Worm (Caenorhabditis elegans) whole organism, young adult: Measurements from ENCODE around the gene rars-1.

Experiments used
- B0261.1 ChIP-seq: sonication (generic microtip); optimal IDR thresholded peaks from 2 replicates; lab custom pipeline; 2016; ENCODE audit warnings: mild to moderate bottlenecking, missing genetic modification characterization, moderate library complexity, missing compliant biosample characterization
- D2030.7 ChIP-seq: fragments of 200-800 bp; sonication (Bioruptor generic); IDR thresholded peaks from 2 replicates; pipeline ENCODE4 v1.3.6; 2022; ENCODE audit warnings: missing genetic modification reagents, missing genetic modification characterization, missing compliant biosample characterization
- F33H1.4 ChIP-seq: fragments of 200-800 bp; sonication (Bioruptor generic); IDR thresholded peaks from 2 replicates; pipeline ENCODE4 v1.3.6; 2022; ENCODE audit warnings: missing genetic modification reagents, missing genetic modification characterization, missing compliant biosample characterization
- F55B11.4 ChIP-seq: sonication (generic microtip); optimal IDR thresholded peaks from 2 replicates; lab custom pipeline; 2016; ENCODE audit warnings: missing compliant biosample characterization, missing genetic modification characterization, borderline replicate concordance; ENCODE audit not compliant: insufficient read depth
- F57C9.4 ChIP-seq: sonication (generic microtip); optimal IDR thresholded peaks from 2 replicates; lab custom pipeline; 2017; ENCODE audit warnings: mild to moderate bottlenecking, missing genetic modification characterization, missing compliant biosample characterization
- T26A5.8 ChIP-seq: sonication (generic microtip); optimal IDR thresholded peaks from 2 replicates; lab custom pipeline; 2016; ENCODE audit warnings: missing genetic modification characterization, missing compliant biosample characterization
- Y53F4B.3 ChIP-seq: fragments of 200-800 bp; sonication (Bioruptor generic); IDR thresholded peaks from 2 replicates; pipeline ENCODE4 v1.3.6; 2022; ENCODE audit warnings: missing genetic modification reagents, missing genetic modification characterization, missing compliant biosample characterization
- Y67H2A.10 ChIP-seq: fragments of 200-800 bp; sonication (Bioruptor generic); conservative IDR thresholded peaks from 2 replicates; pipeline ENCODE4 v1.3.6; 2022; ENCODE audit warnings: missing genetic modification reagents, missing genetic modification characterization, missing compliant biosample characterization
- atf-7 ChIP-seq: sonication (generic microtip); optimal IDR thresholded peaks from 2 replicates; lab custom pipeline; 2017; ENCODE audit warnings: mild to moderate bottlenecking, missing genetic modification characterization, missing compliant biosample characterization
- attf-5 ChIP-seq: fragments of 200-800 bp; sonication (Bioruptor generic); optimal IDR thresholded peaks from 2 replicates; lab custom pipeline; 2018; ENCODE audit warnings: mild to moderate bottlenecking, missing genetic modification characterization, missing compliant biosample characterization
- bed-1 ChIP-seq: fragments of 200-800 bp; sonication (Bioruptor generic); IDR thresholded peaks from 2 replicates; pipeline ENCODE4 v1.3.6; 2022; ENCODE audit warnings: missing genetic modification reagents, missing genetic modification characterization, missing compliant biosample characterization
- bed-2 ChIP-seq: fragments of 200-800 bp; sonication (Bioruptor generic); IDR thresholded peaks from 2 replicates; pipeline ENCODE4 v1.3.6; 2022; ENCODE audit warnings: missing genetic modification reagents, missing genetic modification characterization, missing compliant biosample characterization
- cebp-1 ChIP-seq, 2 experiments: fragments of 200-800 bp in 1 of 2; sonication (Bioruptor generic) in 1 of 2; sonication (generic microtip) in 1 of 2; IDR thresholded peaks in 1 of 2; optimal IDR thresholded peaks in 1 of 2; 2 replicates each; pipeline versions ENCODE4 v1.3.6 to Lab custom; 2017 to 2022; ENCODE audit warnings: missing compliant biosample characterization in 2 of 2, missing genetic modification characterization in 2 of 2, mild to moderate bottlenecking in 1 of 2, missing genetic modification reagents in 1 of 2, moderate library complexity in 1 of 2
- ceh-91 ChIP-seq: fragments of 200-800 bp; sonication (Bioruptor generic); IDR thresholded peaks from 2 replicates; pipeline ENCODE4 v1.3.6; 2022; ENCODE audit warnings: missing genetic modification reagents, missing genetic modification characterization, missing compliant biosample characterization
- chd-7 ChIP-seq: sonication (generic microtip); optimal IDR thresholded peaks from 2 replicates; lab custom pipeline; 2016; ENCODE audit warnings: mild to moderate bottlenecking, missing genetic modification characterization, moderate library complexity, missing compliant biosample characterization
- dox-1 ChIP-seq: fragments of 200-800 bp; sonication (Bioruptor generic); IDR thresholded peaks from 2 replicates; pipeline ENCODE4 v1.3.6; 2022; ENCODE audit warnings: missing genetic modification reagents, missing genetic modification characterization, missing compliant biosample characterization
- dpff-1 ChIP-seq: sonication (generic microtip); optimal IDR thresholded peaks from 2 replicates; lab custom pipeline; 2017; ENCODE audit warnings: mild to moderate bottlenecking, missing genetic modification characterization, missing compliant biosample characterization
- dpl-1 ChIP-seq: fragments of 150-350 bp; optimal IDR thresholded peaks from 2 replicates; lab custom pipeline; 2014; ENCODE audit warnings: missing biosample characterization, missing genetic modification reagents, missing genetic modification characterization
- efl-1 ChIP-seq: fragments of 150-350 bp; optimal IDR thresholded peaks from 2 replicates; lab custom pipeline; 2014; ENCODE audit warnings: missing biosample characterization, missing genetic modification reagents, missing genetic modification characterization
- egl-18 ChIP-seq: fragments of 200-800 bp; sonication (Bioruptor generic); IDR thresholded peaks from 2 replicates; pipeline ENCODE4 v1.3.6; 2022; ENCODE audit warnings: missing genetic modification reagents, missing genetic modification characterization, missing compliant biosample characterization
- him-1 ChIP-seq: sonication (generic microtip); optimal IDR thresholded peaks from 2 replicates; lab custom pipeline; 2016; ENCODE audit warnings: missing genotype, missing genetic modification reagents, missing genetic modification characterization, missing compliant biosample characterization
- hlh-26 ChIP-seq: fragments of 200-800 bp; sonication (Bioruptor generic); conservative IDR thresholded peaks from 2 replicates; pipeline ENCODE4 v1.3.6; 2022; ENCODE audit warnings: missing genetic modification reagents, missing genetic modification characterization, missing compliant biosample characterization
- hmg-1.2 ChIP-seq: fragments of 200-800 bp; sonication (Bioruptor generic); IDR thresholded peaks from 2 replicates; pipeline ENCODE4 v1.3.6; 2022; ENCODE audit warnings: missing genetic modification reagents, missing genetic modification characterization, missing compliant biosample characterization
- lag-1 ChIP-seq: fragments of 200-800 bp; sonication (Bioruptor generic); IDR thresholded peaks from 2 replicates; pipeline ENCODE4 v1.3.6; 2022; ENCODE audit warnings: missing genetic modification reagents, missing genetic modification characterization, missing compliant biosample characterization
- let-607 ChIP-seq, 2 experiments: fragments of 200-800 bp in 1 of 2; sonication (Bioruptor generic) in 1 of 2; sonication (generic microtip) in 1 of 2; optimal IDR thresholded peaks; 2 replicates each; lab custom pipeline; 2016 to 2018; ENCODE audit warnings: mild to moderate bottlenecking in 2 of 2, missing compliant biosample characterization in 2 of 2, missing genetic modification characterization in 2 of 2, moderate library complexity in 2 of 2, missing genotype in 1 of 2
- lin-35 ChIP-seq, 3 experiments: fragments of 150-350 bp in 2 of 3; sonication (generic microtip) in 1 of 3; optimal IDR thresholded peaks; 2 replicates each; lab custom pipeline; 2014 to 2018; ENCODE audit warnings: missing biosample characterization in 3 of 3, missing genetic modification characterization in 3 of 3, missing genetic modification reagents in 3 of 3
- lin-54 ChIP-seq: fragments of 200-800 bp; sonication (Bioruptor generic); optimal IDR thresholded peaks from 2 replicates; lab custom pipeline; 2018; ENCODE audit warnings: mild to moderate bottlenecking, missing genetic modification characterization, missing compliant biosample characterization
- lsl-1 ChIP-seq: fragments of 200-800 bp; sonication (Bioruptor generic); optimal IDR thresholded peaks from 2 replicates; lab custom pipeline; 2018; ENCODE audit warnings: mild to moderate bottlenecking, missing genetic modification characterization, moderate library complexity, missing compliant biosample characterization
- lsy-27 ChIP-seq: sonication (generic microtip); optimal IDR thresholded peaks from 2 replicates; lab custom pipeline; 2017; ENCODE audit warnings: missing genetic modification characterization, mild to moderate bottlenecking, missing compliant biosample characterization, antibody characterized with exemption, missing genotype, borderline replicate concordance; ENCODE audit not compliant: insufficient read depth
- madf-6 ChIP-seq: fragments of 200-800 bp; sonication (Bioruptor generic); IDR thresholded peaks from 2 replicates; pipeline ENCODE4 v1.3.6; 2022; ENCODE audit warnings: missing genetic modification reagents, missing genetic modification characterization, missing compliant biosample characterization
- mcd-1 ChIP-seq: fragments of 200-800 bp; sonication (Bioruptor generic); IDR thresholded peaks from 2 replicates; pipeline ENCODE4 v1.3.6; 2022; ENCODE audit warnings: missing genetic modification reagents, missing genetic modification characterization, missing compliant biosample characterization
- nhr-120 ChIP-seq: fragments of 200-800 bp; sonication (Bioruptor generic); IDR thresholded peaks from 2 replicates; pipeline ENCODE4 v1.3.6; 2022; ENCODE audit warnings: missing genetic modification characterization, missing compliant biosample characterization
- nhr-80 ChIP-seq: sonication (generic microtip); optimal IDR thresholded peaks from 2 replicates; lab custom pipeline; 2016; ENCODE audit warnings: missing genetic modification characterization, missing compliant biosample characterization
- nhr-90 ChIP-seq: sonication (generic microtip); optimal IDR thresholded peaks from 2 replicates; lab custom pipeline; 2016; ENCODE audit warnings: missing genotype, mild to moderate bottlenecking, missing genetic modification characterization, missing compliant biosample characterization
- pha-4 ChIP-seq: fragments of 150-350 bp; sonication (generic microtip); optimal IDR thresholded peaks from 2 replicates; lab custom pipeline; 2014; ENCODE audit warnings: missing biosample characterization, missing genetic modification reagents, missing genetic modification characterization
- repo-1 ChIP-seq: sonication (generic microtip); optimal IDR thresholded peaks from 2 replicates; lab custom pipeline; 2017; ENCODE audit warnings: mild to moderate bottlenecking, missing genetic modification characterization, missing compliant biosample characterization
- rpc-1 ChIP-seq, 2 experiments: fragments of 150-350 bp in 1 of 2; sonication (generic microtip) in 1 of 2; optimal IDR thresholded peaks; 2 replicates each; lab custom pipeline; 2014 to 2018; ENCODE audit warnings: missing biosample characterization in 1 of 2, missing genetic modification characterization in 1 of 2, missing genetic modification reagents in 1 of 2, missing genotype in 1 of 2
- snpc-1.1 ChIP-seq: sonication (generic microtip); optimal IDR thresholded peaks from 2 replicates; lab custom pipeline; 2017; ENCODE audit warnings: missing genetic modification characterization, mild to moderate bottlenecking, missing compliant biosample characterization, antibody characterized with exemption, moderate library complexity, missing genotype, missing genetic modification reagents; ENCODE audit not compliant: insufficient read depth
- snpc-3.4 ChIP-seq: sonication (generic microtip); optimal IDR thresholded peaks from 2 replicates; lab custom pipeline; 2017; ENCODE audit warnings: missing genetic modification characterization, mild to moderate bottlenecking, missing compliant biosample characterization, antibody characterized with exemption, moderate library complexity, missing genotype, missing genetic modification reagents
- unc-62 ChIP-seq: fragments of 150-350 bp; optimal IDR thresholded peaks from 2 replicates; lab custom pipeline; 2014; ENCODE audit warnings: missing biosample characterization, missing genetic modification reagents, missing genetic modification characterization
- ztf-22 ChIP-seq: fragments of 200-800 bp; sonication (Bioruptor generic); optimal IDR thresholded peaks from 2 replicates; lab custom pipeline; 2018; ENCODE audit warnings: mild to moderate bottlenecking, missing genetic modification characterization, moderate library complexity, missing compliant biosample characterization
- ztf-26 ChIP-seq: sonication (generic microtip); optimal IDR thresholded peaks from 2 replicates; lab custom pipeline; 2017; ENCODE audit warnings: missing genetic modification characterization, missing compliant biosample characterization
- ztf-28 ChIP-seq: fragments of 200-800 bp; sonication (Bioruptor generic); IDR thresholded peaks from 2 replicates; pipeline ENCODE4 v1.3.6; 2022; ENCODE audit warnings: missing genetic modification reagents, missing genetic modification characterization, missing compliant biosample characterization

The rars-1 gene

DNA sequence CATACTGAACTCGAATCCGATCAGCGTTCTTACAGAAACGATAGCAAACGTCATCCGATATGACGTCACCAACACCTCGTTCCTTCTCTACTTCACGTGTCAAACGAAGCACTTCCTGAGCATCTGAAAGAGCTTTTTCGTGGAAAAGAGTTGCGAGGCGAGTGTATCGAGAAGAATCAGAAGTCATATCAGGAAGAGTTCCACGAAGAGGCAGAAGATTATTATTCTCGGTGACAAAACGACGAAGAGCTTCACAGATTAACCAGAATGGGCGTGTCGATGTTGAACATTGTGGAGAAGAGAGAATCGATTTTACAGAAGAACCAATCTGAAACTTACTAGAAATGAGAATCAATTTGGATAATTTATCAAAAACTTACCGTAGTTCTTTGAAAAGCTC, 1.9 kb upstream of the rars-1 start:
- TF ChIP-seq ztf-28 (GFP tag; lab: Robert Waterston, UW) (no peak), T26A5.8 (tag; lab: Kevin White, UChicago) (no peak), chd-7 (tag; lab: Kevin White, UChicago) (no peak), F55B11.4 (tag; lab: Kevin White, UChicago) (no peak), rpc-1 (optimal IDR thresholded peaks at IDR 0.05; lab: Kevin White, UChicago) (no peak), rpc-1 (tag; optimal IDR thresholded peaks at IDR 0.05; lab: Kevin White, UChicago) (no peak), cebp-1 (GFP tag; IDR thresholded peaks at IDR 0.05; lab: Robert Waterston, UW) (no peak), cebp-1 (tag; optimal IDR thresholded peaks at IDR 0.05; lab: Kevin White, UChicago) (no peak), lsy-27 (tag; lab: Kevin White, UChicago) (no peak), nhr-120 (GFP tag; lab: Robert Waterston, UW) (no peak), hlh-26 (GFP tag; lab: Robert Waterston, UW) (no peak), dpff-1 (tag; lab: Kevin White, UChicago) (no peak), lag-1 (GFP tag; lab: Robert Waterston, UW) (no peak), let-607 (tag; optimal IDR thresholded peaks at IDR 0.05; lab: Kevin White, UChicago) (no peak), snpc-1.1 (tag; lab: Kevin White, UChicago) (no peak), unc-62 (no peak), Y67H2A.10 (GFP tag; lab: Robert Waterston, UW) (no peak), madf-6 (no peak), pha-4 (tag; lab: Kevin White, UChicago) (no peak), atf-7 (tag; lab: Kevin White, UChicago) (no peak), bed-2 (GFP tag; lab: Robert Waterston, UW) (no peak), mcd-1 (GFP tag; lab: Robert Waterston, UW) (no peak)

DNA sequence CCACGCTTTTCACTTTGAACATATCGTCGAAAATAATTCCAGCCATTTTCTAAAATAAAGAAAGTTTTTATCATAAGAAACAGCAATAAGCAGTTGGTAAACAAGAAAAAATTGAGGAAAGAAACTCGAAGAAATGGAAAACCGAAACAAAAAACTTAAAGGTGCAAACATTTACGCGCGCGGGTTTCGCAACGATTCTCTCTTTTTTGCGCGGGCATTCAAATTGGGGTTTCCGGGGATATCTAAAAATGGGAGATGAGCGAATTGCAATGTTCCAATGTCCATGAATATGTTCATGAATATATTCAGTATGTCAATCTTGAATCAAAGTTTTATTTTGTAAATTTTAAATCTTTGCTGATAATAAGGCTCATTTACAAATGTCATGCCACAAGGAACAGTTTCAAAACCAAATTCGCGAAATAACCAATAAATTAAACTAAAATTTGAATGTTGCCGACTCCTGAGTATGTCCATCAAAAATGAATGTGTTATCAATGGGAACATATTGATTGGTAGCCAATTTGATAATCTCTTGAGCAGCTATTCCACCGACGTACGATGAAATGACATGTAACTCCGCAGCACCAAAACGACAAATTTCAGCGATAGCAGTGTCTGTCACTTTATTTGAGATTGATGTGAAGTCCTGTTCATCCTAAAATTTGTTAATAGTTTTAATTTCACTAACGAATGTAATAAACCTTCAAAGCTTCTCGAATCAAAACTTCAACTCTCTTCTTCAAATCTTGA, 1.2 kb upstream of the rars-1 start, which contains the start of gene rpb-8:
TSS of gene rpb-8 (minus strand) at position 49 of the 753 bp plus-strand sequence.
- TF ChIP-seq D2030.7 (GFP tag; lab: Robert Waterston, UW) (0 out of 2 replicates have a peak, but pooled peaks have one; percentile 17), T26A5.8 (tag; lab: Kevin White, UChicago) (no peak), nhr-80 (tag; lab: Kevin White, UChicago) (peak; percentile 76), ztf-26 (tag; lab: Kevin White, UChicago) (no peak), egl-18 (GFP tag; lab: Robert Waterston, UW) (no peak), cebp-1 (GFP tag; IDR thresholded peaks at IDR 0.05; lab: Robert Waterston, UW) (no peak), cebp-1 (tag; optimal IDR thresholded peaks at IDR 0.05; lab: Kevin White, UChicago) (peak; percentile 80), Y53F4B.3 (GFP tag; lab: Robert Waterston, UW) (no peak), repo-1 (tag; lab: Kevin White, UChicago) (no peak), chd-7 (tag; lab: Kevin White, UChicago) (no peak), B0261.1 (tag; lab: Kevin White, UChicago) (no peak), efl-1 (GFP tag; lab: Kevin White, UChicago) (peak; percentile 70), ceh-91 (GFP tag; lab: Robert Waterston, UW) (0 out of 2 replicates have a peak, but pooled peaks have one; percentile 14), madf-6 (peak; percentile 65; the same call in 1 of the 2 replicates), lsl-1 (GFP tag; lab: Kevin White, UChicago) (peak; percentile 13), hmg-1.2 (peak; percentile 8; the same call in 1 of the 2 replicates), let-607 (tag; optimal IDR thresholded peaks at IDR 0.05; lab: Kevin White, UChicago) (peak; percentile 85 to 96), lin-35 (GFP tag; optimal IDR thresholded peaks at IDR 0.05; lab: Kevin White, UChicago) (peak in 1 of 3 experiments; percentile 72), him-1 (no peak), snpc-1.1 (tag; lab: Kevin White, UChicago) (no peak), bed-1 (GFP tag; lab: Robert Waterston, UW) (no peak), snpc-3.4 (tag; lab: Kevin White, UChicago) (peak; percentile 29), attf-5 (peak; percentile 50), F57C9.4 (tag; lab: Kevin White, UChicago) (no peak), ztf-22 (GFP tag; lab: Kevin White, UChicago) (no peak), ztf-28 (GFP tag; lab: Robert Waterston, UW) (peak; percentile 71; the same call in 1 of the 2 replicates), F33H1.4 (GFP tag; lab: Robert Waterston, UW) (peak; percentile 83), lin-54 (GFP tag; lab: Kevin White, UChicago) (peak; percentile 87), nhr-90 (tag; lab: Kevin White, UChicago) (no peak), dox-1 (GFP tag; lab: Robert Waterston, UW) (no peak), dpl-1 (GFP tag; lab: Kevin White, UChicago) (peak; percentile 78)
